Fruit fly (Drosophila melanogaster) whole organism, adult: ENCODE measurements around the gene Ugt304A1.
A peak's percentile ranks its signal among the peaks of the same experiment; 100 is the strongest.

Experiments used
- CG11617 ChIP-seq: fragments of 200-800 bp; sonication (Bioruptor generic); optimal IDR thresholded peaks from 2 replicates; lab custom pipeline; 2017; ENCODE audit warnings: mild to moderate bottlenecking, missing biosample characterization, missing genetic modification reagents, missing genetic modification characterization
- CG12768 ChIP-seq: fragments of 200-800 bp; sonication (Bioruptor generic); optimal IDR thresholded peaks from 2 replicates; lab custom pipeline; 2017; ENCODE audit warnings: missing biosample characterization, missing genetic modification characterization, mild to moderate bottlenecking, moderate library complexity, missing genetic modification reagents
- CG14711 ChIP-seq: fragments of 200-800 bp; sonication (Bioruptor generic); optimal IDR thresholded peaks from 2 replicates; lab custom pipeline; 2018; ENCODE audit warnings: missing biosample characterization, mild to moderate bottlenecking, missing genetic modification characterization, moderate library complexity
- CG1620 ChIP-seq: fragments of 200-800 bp; sonication (Bioruptor generic); optimal IDR thresholded peaks from 2 replicates; lab custom pipeline; 2016; ENCODE audit warnings: missing biosample characterization, missing genetic modification characterization
- CG33017 ChIP-seq: fragments of 200-800 bp; sonication (Bioruptor generic); optimal IDR thresholded peaks from 2 replicates; lab custom pipeline; 2018; ENCODE audit warnings: missing biosample characterization, mild to moderate bottlenecking, missing genetic modification characterization, moderate library complexity
- CG5204 ChIP-seq: fragments of 200-800 bp; sonication (Bioruptor generic); optimal IDR thresholded peaks from 2 replicates; lab custom pipeline; 2016; ENCODE audit warnings: missing biosample characterization, missing genetic modification characterization
- CG7045 ChIP-seq: fragments of 200-800 bp; sonication (Bioruptor generic); optimal IDR thresholded peaks from 2 replicates; lab custom pipeline; 2017; ENCODE audit warnings: missing biosample characterization, mild to moderate bottlenecking, missing genetic modification characterization
- CG7101 ChIP-seq: fragments of 200-800 bp; sonication (Bioruptor generic); optimal IDR thresholded peaks from 2 replicates; lab custom pipeline; 2018; ENCODE audit warnings: missing biosample characterization, mild to moderate bottlenecking, missing genetic modification characterization, moderate library complexity
- Clk ChIP-seq: fragments of 200-800 bp; sonication (Bioruptor generic); optimal IDR thresholded peaks from 2 replicates; lab custom pipeline; 2017; ENCODE audit warnings: missing biosample characterization, missing genetic modification characterization
- Crg-1 ChIP-seq: fragments of 200-800 bp; sonication (Bioruptor generic); optimal IDR thresholded peaks from 2 replicates; lab custom pipeline; 2016; ENCODE audit warnings: missing biosample characterization, missing genetic modification characterization
- Hr96 ChIP-seq: fragments of 200-800 bp; sonication (Bioruptor generic); optimal IDR thresholded peaks from 2 replicates; lab custom pipeline; 2016; ENCODE audit warnings: missing biosample characterization, missing genetic modification characterization
- Mnt ChIP-seq: fragments of 200-800 bp; sonication (Bioruptor generic); optimal IDR thresholded peaks from 2 replicates; lab custom pipeline; 2016; ENCODE audit warnings: missing biosample characterization, mild to moderate bottlenecking, missing genetic modification characterization
- bab1 ChIP-seq: fragments of 200-800 bp; sonication (Bioruptor generic); optimal IDR thresholded peaks from 3 replicates; lab custom pipeline; 2019; ENCODE audit warnings: missing biosample characterization, mild to moderate bottlenecking, missing genetic modification characterization, moderate library complexity
- cic ChIP-seq: fragments of 200-800 bp; sonication (Bioruptor generic); optimal IDR thresholded peaks from 2 replicates; lab custom pipeline; 2017; ENCODE audit warnings: missing biosample characterization, mild to moderate bottlenecking, missing genetic modification characterization, moderate library complexity
- cnc ChIP-seq, 2 experiments: fragments of >200 bp; optimal IDR thresholded peaks; 2 replicates each; lab custom pipeline; 2017
- kay ChIP-seq: fragments of 200-800 bp; sonication (Bioruptor generic); peaks from one replicate; lab custom pipeline; 2016; ENCODE audit warnings: missing biosample characterization, missing genetic modification characterization, borderline replicate concordance
- ovo ChIP-seq: fragments of 200-800 bp; sonication (Bioruptor generic); optimal IDR thresholded peaks from 2 replicates; lab custom pipeline; 2016; ENCODE audit warnings: missing biosample characterization, missing genetic modification characterization
- pad ChIP-seq: fragments of 200-800 bp; sonication (Bioruptor generic); optimal IDR thresholded peaks from 3 replicates; lab custom pipeline; 2017; ENCODE audit warnings: missing biosample characterization, missing genetic modification characterization, mild to moderate bottlenecking, moderate library complexity, missing genetic modification reagents
- tj ChIP-seq: fragments of 200-800 bp; sonication (Bioruptor generic); optimal IDR thresholded peaks from 3 replicates; lab custom pipeline; 2017; ENCODE audit warnings: missing biosample characterization, mild to moderate bottlenecking, missing genetic modification characterization, moderate library complexity
- toe ChIP-seq: fragments of 200-800 bp; sonication (Bioruptor generic); optimal IDR thresholded peaks from 2 replicates; lab custom pipeline; 2016; ENCODE audit warnings: missing biosample characterization, missing genetic modification characterization

Ugt304A1 gene

DNA sequence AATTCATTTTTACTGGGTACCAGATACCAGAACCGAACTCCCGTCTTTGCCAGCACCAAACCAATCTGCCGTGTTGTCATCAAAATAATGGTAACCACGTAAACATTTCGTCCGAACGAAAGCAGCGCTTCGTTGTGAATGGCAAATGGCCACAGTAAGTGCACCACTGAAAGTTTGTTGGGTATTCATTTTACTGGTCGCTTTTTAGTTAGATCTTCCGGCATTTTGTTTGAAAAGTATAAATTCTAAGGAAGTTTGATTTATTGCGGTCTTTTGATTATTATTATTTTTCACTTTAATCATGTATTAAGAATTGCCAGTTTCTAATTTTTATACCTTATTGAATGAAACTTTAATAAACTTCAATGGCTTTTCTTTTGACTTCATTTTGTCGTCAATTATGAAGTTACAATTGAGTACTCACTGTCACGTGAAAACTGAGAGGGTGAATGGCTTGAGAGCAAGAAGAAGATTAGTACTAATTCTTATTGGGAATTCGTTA lies 39.3 kb upstream of the Ugt304A1 start, which contains the start of gene ZnT86D:
ZnT86D (minus strand) TSS at position 91 of the 502 bp plus-strand sequence.
- peak; percentile 70 for TF ChIP-seq toe (GFP tag; lab: Kevin White, UChicago)
- TF ChIP-seq tj (GFP tag; lab: Kevin White, UChicago) = peak; percentile 54
- TF ChIP-seq kay = no peak
- peak; percentile 74 for TF ChIP-seq Hr96 (GFP tag; lab: Kevin White, UChicago)
- peak; percentile 86 for TF ChIP-seq CG7101 (tag; lab: Kevin White, UChicago)
- peak; percentile 70 for TF ChIP-seq pad (GFP tag; lab: Kevin White, UChicago)
- peak; percentile 34 for TF ChIP-seq Crg-1 (GFP tag; lab: Kevin White, UChicago)
- peak; percentile 83 for TF ChIP-seq Mnt
- peak; percentile 86 for TF ChIP-seq CG33017 (tag; lab: Kevin White, UChicago)
- no peak for TF ChIP-seq cnc (optimal IDR thresholded peaks at IDR 0.05; lab: Kevin White, UChicago)
- TF ChIP-seq CG5204 (GFP tag; lab: Kevin White, UChicago) = peak; percentile 80
- TF ChIP-seq CG11617 (GFP tag; lab: Kevin White, UChicago) = peak; percentile 82
- peak; percentile 68 for TF ChIP-seq cic (GFP tag; lab: Kevin White, UChicago)
- peak; percentile 75 for TF ChIP-seq bab1 (GFP tag; lab: Kevin White, UChicago)
- TF ChIP-seq Clk = peak; percentile 47
- peak; percentile 78 for TF ChIP-seq CG12768 (GFP tag; lab: Kevin White, UChicago)
- peak; percentile 72 for TF ChIP-seq CG7045 (GFP tag; lab: Kevin White, UChicago)
- peak; percentile 68 for TF ChIP-seq CG1620 (GFP tag; lab: Kevin White, UChicago)
- TF ChIP-seq CG14711 (tag; lab: Kevin White, UChicago) = peak; percentile 75
- peak; percentile 27 for TF ChIP-seq ovo (GFP tag; lab: Kevin White, UChicago)

DNA sequence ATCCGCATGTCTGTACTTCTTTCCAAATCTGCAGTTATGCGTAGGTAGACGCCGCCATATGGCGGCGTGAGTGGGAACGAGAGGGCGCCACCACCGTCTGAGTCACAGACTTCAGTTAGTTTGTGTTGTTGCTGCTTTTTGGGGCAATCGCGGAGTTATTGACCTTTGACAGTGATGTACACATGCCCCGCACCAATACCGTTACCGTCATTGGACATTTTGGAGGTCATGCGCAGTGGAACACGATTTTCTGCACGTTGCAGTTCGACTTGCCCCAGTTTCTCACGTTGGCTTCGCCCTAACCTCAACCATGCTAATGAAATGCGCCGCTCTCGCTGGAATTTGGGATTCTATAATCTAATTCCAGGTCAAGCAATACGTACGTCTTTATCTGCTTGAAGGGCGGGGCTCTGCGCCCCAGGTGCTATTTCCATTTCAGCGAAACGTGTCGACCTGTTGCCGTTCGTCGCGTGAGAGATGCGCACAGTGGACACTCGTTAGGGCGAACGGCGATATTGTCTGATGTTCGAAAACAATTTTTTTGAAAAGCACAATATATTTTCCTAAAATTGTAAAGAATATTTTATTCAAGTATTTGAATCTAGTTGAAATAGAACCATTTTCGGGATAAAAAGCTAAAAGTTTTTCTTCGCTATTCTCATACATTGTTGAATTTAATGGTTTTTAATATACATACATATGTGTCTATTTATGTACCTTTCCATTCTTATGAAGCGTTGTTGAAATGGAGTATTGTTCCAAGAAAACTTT lies 36.3 kb upstream of the Ugt304A1 start:
- TF ChIP-seq CG7101 (tag; lab: Kevin White, UChicago) = peak; percentile 68
- peak; percentile 58 for TF ChIP-seq pad (GFP tag; lab: Kevin White, UChicago)
- TF ChIP-seq Clk = no peak
- peak; percentile 69 for TF ChIP-seq CG11617 (GFP tag; lab: Kevin White, UChicago)
- peak; percentile 61 for TF ChIP-seq CG1620 (GFP tag; lab: Kevin White, UChicago)
- TF ChIP-seq Mnt = peak; percentile 95
- no peak for TF ChIP-seq kay
- peak; percentile 44 for TF ChIP-seq CG7045 (GFP tag; lab: Kevin White, UChicago)
- peak; percentile 68 for TF ChIP-seq CG12768 (GFP tag; lab: Kevin White, UChicago)
- no peak for TF ChIP-seq CG5204 (GFP tag; lab: Kevin White, UChicago)
- peak; percentile 72 for TF ChIP-seq toe (GFP tag; lab: Kevin White, UChicago)
- TF ChIP-seq cnc (optimal IDR thresholded peaks at IDR 0.05; lab: Kevin White, UChicago) = no peak
- peak; percentile 67 for TF ChIP-seq Hr96 (GFP tag; lab: Kevin White, UChicago)
- peak; percentile 49 for TF ChIP-seq CG33017 (tag; lab: Kevin White, UChicago)
- peak; percentile 55 for TF ChIP-seq bab1 (GFP tag; lab: Kevin White, UChicago)
- TF ChIP-seq cic (GFP tag; lab: Kevin White, UChicago) = peak; percentile 61
- TF ChIP-seq tj (GFP tag; lab: Kevin White, UChicago) = peak; percentile 75
- TF ChIP-seq CG14711 (tag; lab: Kevin White, UChicago) = peak; percentile 62
- TF ChIP-seq Crg-1 (GFP tag; lab: Kevin White, UChicago) = peak; percentile 40
- TF ChIP-seq ovo (GFP tag; lab: Kevin White, UChicago) = peak; percentile 87

DNA sequence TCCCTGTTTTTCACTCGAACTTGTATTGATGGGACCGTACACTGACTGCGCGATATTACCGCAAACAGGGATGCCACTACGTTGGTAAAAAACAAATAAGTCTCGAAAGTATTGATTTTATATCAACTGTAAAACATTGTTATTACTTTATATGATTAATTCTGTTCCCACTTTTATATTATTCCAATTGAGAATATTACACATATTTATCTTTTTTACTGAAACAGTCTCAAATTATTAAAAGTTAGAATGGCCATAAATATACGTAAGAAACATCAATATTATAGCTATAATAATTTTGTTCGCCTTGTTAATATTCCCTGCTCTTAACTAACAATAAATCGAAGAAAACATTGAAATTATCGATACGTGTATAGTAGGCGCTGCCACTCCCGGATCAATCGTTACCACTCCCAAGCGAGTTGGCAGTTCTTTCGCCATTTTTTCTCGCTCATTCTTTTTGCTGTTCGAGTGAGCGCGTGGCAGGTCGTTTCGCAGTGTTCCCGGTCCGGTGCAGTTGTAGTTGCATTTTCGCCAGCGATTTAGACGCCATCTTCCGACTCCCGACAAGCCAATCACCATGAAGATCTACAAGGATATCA lies 34.7 kb upstream of the Ugt304A1 start, which contains the start of the genes SdhC and Tctp:
SdhC (minus strand) TSS at position 49 of the 602 bp plus-strand sequence.
Tctp (plus strand) TSS at position 447 of the 602 bp plus-strand sequence.
- peak; percentile 77 for TF ChIP-seq toe (GFP tag; lab: Kevin White, UChicago)
- TF ChIP-seq Clk = no peak
- no peak for TF ChIP-seq kay
- peak; percentile 48 for TF ChIP-seq CG7045 (GFP tag; lab: Kevin White, UChicago)
- TF ChIP-seq cnc (optimal IDR thresholded peaks at IDR 0.05; lab: Kevin White, UChicago) = no peak
- TF ChIP-seq CG7101 (tag; lab: Kevin White, UChicago) = peak; percentile 68
- TF ChIP-seq CG12768 (GFP tag; lab: Kevin White, UChicago) = peak; percentile 44
- TF ChIP-seq CG33017 (tag; lab: Kevin White, UChicago) = peak; percentile 37
- peak; percentile 33 for TF ChIP-seq Crg-1 (GFP tag; lab: Kevin White, UChicago)
- peak; percentile 69 for TF ChIP-seq cic (GFP tag; lab: Kevin White, UChicago)
- peak; percentile 92 for TF ChIP-seq Mnt
- TF ChIP-seq CG14711 (tag; lab: Kevin White, UChicago) = peak; percentile 36
- peak; percentile 77 for TF ChIP-seq Hr96 (GFP tag; lab: Kevin White, UChicago)
- TF ChIP-seq ovo (GFP tag; lab: Kevin White, UChicago) = peak; percentile 74
- peak; percentile 51 for TF ChIP-seq CG1620 (GFP tag; lab: Kevin White, UChicago)
- peak; percentile 48 for TF ChIP-seq bab1 (GFP tag; lab: Kevin White, UChicago)
- no peak for TF ChIP-seq CG5204 (GFP tag; lab: Kevin White, UChicago)
- peak; percentile 32 for TF ChIP-seq tj (GFP tag; lab: Kevin White, UChicago)
- TF ChIP-seq pad (GFP tag; lab: Kevin White, UChicago) = peak; percentile 42
- peak; percentile 90 for TF ChIP-seq CG11617 (GFP tag; lab: Kevin White, UChicago)

DNA sequence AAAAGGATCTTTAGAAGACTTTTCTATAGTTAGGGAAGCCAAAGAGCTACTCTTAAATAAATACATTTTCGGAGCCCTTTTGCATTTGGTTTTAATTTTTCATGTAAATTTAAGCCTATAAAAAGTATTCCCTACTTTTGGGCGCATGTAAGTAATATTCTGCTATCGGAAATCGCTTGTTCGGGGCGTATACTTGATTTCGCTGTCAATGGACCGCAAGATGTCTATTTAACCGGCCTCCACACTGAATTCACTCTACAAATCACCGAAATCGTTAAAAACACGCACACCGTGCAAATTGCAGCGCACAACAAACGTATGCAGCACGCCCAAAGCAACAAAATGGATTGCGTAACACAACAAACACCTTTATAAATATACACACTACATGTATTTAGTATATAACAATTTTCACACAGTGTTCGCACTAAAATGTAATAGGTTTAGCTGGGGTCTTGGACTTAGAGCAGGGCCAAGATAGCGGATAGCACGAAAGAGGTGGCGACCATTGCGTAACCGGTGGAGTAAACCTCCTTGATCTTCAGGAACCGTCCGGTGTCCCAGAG lies 33.6 kb upstream of the Ugt304A1 start:
- TF ChIP-seq cic (GFP tag; lab: Kevin White, UChicago) (peak; percentile 44), Mnt (peak; percentile 18), bab1 (GFP tag; lab: Kevin White, UChicago) (peak; percentile 48), CG11617 (GFP tag; lab: Kevin White, UChicago) (no peak)
